Fruit fly (Drosophila melanogaster): ENCODE data around the gene MetRS-m.

Gene MetRS-m

dm6 chr3R:14278523-14279303, 18.9 kb upstream of the MetRS-m start (continued):
- TF ChIP-seq CG17829 (tag; optimal IDR thresholded peaks at IDR 0.05) (no peak), Elba2 (GFP tag; optimal IDR thresholded peaks at IDR 0.05) (no peak), CG17328 (GFP tag; IDR thresholded peaks at IDR 0.05) (no peak), CG12299 (tag; optimal IDR thresholded peaks at IDR 0.05) (no peak)

dm6 chr3R:14277894-14278522, 18.2 kb upstream of the MetRS-m start:
- TF ChIP-seq twi (tag; optimal IDR thresholded peaks at IDR 0.05), result peak; percentile 64
- no peak for TF ChIP-seq CG16813 (GFP tag; IDR thresholded peaks at IDR 0.05; ENCODE audit: partially characterized antibody)
- no peak for TF ChIP-seq Hr39 (optimal IDR thresholded peaks at IDR 0.05)
- TF ChIP-seq CG8944 (GFP tag; optimal IDR thresholded peaks at IDR 0.05), result peak; percentile 29
- TF ChIP-seq oc (tag; optimal IDR thresholded peaks at IDR 0.05), result peak; percentile 62
- peak; percentile 79 for TF ChIP-seq CG32767 (GFP tag; IDR thresholded peaks at IDR 0.05)
- TF ChIP-seq gsb (GFP tag; IDR thresholded peaks at IDR 0.05), result peak; percentile 68
- peak; percentile 24 for TF ChIP-seq Abd-B (GFP tag; optimal IDR thresholded peaks at IDR 0.05)
- peak; percentile 90 for TF ChIP-seq Hand (GFP tag; optimal IDR thresholded peaks at IDR 0.05)
- TF ChIP-seq h (optimal IDR thresholded peaks at IDR 0.05), result no peak
- no peak for TF ChIP-seq Sry-δ (GFP tag; optimal IDR thresholded peaks at IDR 0.05)
- no peak for TF ChIP-seq CG15601 (tag; optimal IDR thresholded peaks at IDR 0.05)
- TF ChIP-seq emc (GFP tag; optimal IDR thresholded peaks at IDR 0.05), result no peak
- TF ChIP-seq CG11723 (GFP tag; optimal IDR thresholded peaks at IDR 0.05), result no peak
- peak; percentile 72 for TF ChIP-seq CG9932 (GFP tag; IDR thresholded peaks at IDR 0.05)
- TF ChIP-seq Oli (tag; optimal IDR thresholded peaks at IDR 0.05), result peak; percentile 75
- TF ChIP-seq hkb (optimal IDR thresholded peaks at IDR 0.05), result no peak
- TF ChIP-seq hkb (GFP tag; IDR thresholded peaks at IDR 0.05), result peak; percentile 92
- TF ChIP-seq Gsc (GFP tag; IDR thresholded peaks at IDR 0.05), result no peak
- no peak for TF ChIP-seq jumu (GFP tag; optimal IDR thresholded peaks at IDR 0.05)
- TF ChIP-seq Oaz (GFP tag; IDR thresholded peaks at IDR 0.05), result peak; percentile 51; the same call in 1 of the 2 replicates
- TF ChIP-seq MESR4 (GFP tag; optimal IDR thresholded peaks at IDR 0.05), result no peak
- TF ChIP-seq MTF-1 (GFP tag; optimal IDR thresholded peaks at IDR 0.05; ENCODE audit: borderline replicate concordance), result peak; percentile 46
- no peak for TF ChIP-seq CG6683 (GFP tag; optimal IDR thresholded peaks at IDR 0.05)
- no peak for TF ChIP-seq CG3281 (GFP tag; optimal IDR thresholded peaks at IDR 0.05)
- peak; percentile 91 for TF ChIP-seq CG17829 (tag; optimal IDR thresholded peaks at IDR 0.05)
- peak; percentile 78 for TF ChIP-seq CG17385 (GFP tag; optimal IDR thresholded peaks at IDR 0.05)
- no peak for TF ChIP-seq gcm (GFP tag; optimal IDR thresholded peaks at IDR 0.05)
- peak; percentile 79 for TF ChIP-seq CoRest (tag; optimal IDR thresholded peaks at IDR 0.05)
- no peak for TF ChIP-seq CG34224 (GFP tag; IDR thresholded peaks at IDR 0.05; ENCODE audit: partially characterized antibody)
- peak; percentile 83 for TF ChIP-seq CG10959 (GFP tag; IDR thresholded peaks at IDR 0.05)
- TF ChIP-seq CG16779 (GFP tag; IDR thresholded peaks at IDR 0.05), result no peak
- peak; percentile 77 for TF ChIP-seq Ptx1 (GFP tag; IDR thresholded peaks at IDR 0.05)
- peak; percentile 79 for TF ChIP-seq CG31441 (GFP tag; IDR thresholded peaks at IDR 0.05)
- TF ChIP-seq Taf1 (GFP tag; IDR thresholded peaks at IDR 0.05), result peak; percentile 53; the same call in 1 of the 2 replicates
- no peak for TF ChIP-seq CkIIα-i1 (GFP tag; IDR thresholded peaks at IDR 0.05)
- TF ChIP-seq CG10431 (GFP tag; optimal IDR thresholded peaks at IDR 0.05), result no peak
- TF ChIP-seq Poxn (GFP tag; IDR thresholded peaks at IDR 0.05), result no peak
- TF ChIP-seq CG33213 (GFP tag; optimal IDR thresholded peaks at IDR 0.05), result no peak
- peak; percentile 73 for TF ChIP-seq croc (GFP tag; conservative IDR thresholded peaks at IDR 0.05)
- TF ChIP-seq CG15011 (GFP tag; optimal IDR thresholded peaks at IDR 0.05), result peak; percentile 66
- TF ChIP-seq CG9437 (GFP tag; optimal IDR thresholded peaks at IDR 0.05), result peak; percentile 54
- no peak for TF ChIP-seq PHDP (tag; optimal IDR thresholded peaks at IDR 0.05)
- peak; percentile 42 for TF ChIP-seq CG10274 (GFP tag; optimal IDR thresholded peaks at IDR 0.05)
- peak; percentile 82 for TF ChIP-seq D19A (tag; optimal IDR thresholded peaks at IDR 0.05)

Measured in whole organism, embryonic.